Fruit fly (Drosophila melanogaster) Kc167 (cell line): ENCODE data around the gene ImpL2.

ENCODE experiments used
- Myc ChIP-seq: fragments of >200 bp; optimal IDR thresholded peaks from 2 replicates; lab custom pipeline; 2017; ENCODE audit warnings: missing external identifiers
- Sin3A ChIP-seq: fragments of >200 bp; optimal IDR thresholded peaks from 2 replicates; lab custom pipeline; 2018; ENCODE audit warnings: missing external identifiers
- h ChIP-seq: fragments of >200 bp; optimal IDR thresholded peaks from 3 replicates; lab custom pipeline; 2018; ENCODE audit warnings: missing external identifiers
- insv ChIP-seq: fragments of >200 bp; optimal IDR thresholded peaks from 3 replicates; lab custom pipeline; 2018; ENCODE audit warnings: missing external identifiers
- psq ChIP-seq: fragments of >200 bp; optimal IDR thresholded peaks from 2 replicates; lab custom pipeline; 2017; ENCODE audit warnings: missing external identifiers
- ttk ChIP-seq: sonication (Bioruptor generic); optimal IDR thresholded peaks from 2 replicates; lab custom pipeline; 2017; ENCODE audit warnings: missing external identifiers

The ImpL2 gene

dm6 chr3L:4236097-4236572 is at the start of gene ImpL2:
Gene ImpL2, minus strand, starts transcription at chr3L:4236147.
- TF ChIP-seq Myc (lab: Kevin White, UChicago) (no peak), Sin3A (lab: Kevin White, UChicago) (no peak), psq (lab: Kevin White, UChicago) (no peak), ttk (lab: Kevin White, UChicago) (no peak), insv (lab: Kevin White, UChicago) (no peak), h (no peak)

DNA sequence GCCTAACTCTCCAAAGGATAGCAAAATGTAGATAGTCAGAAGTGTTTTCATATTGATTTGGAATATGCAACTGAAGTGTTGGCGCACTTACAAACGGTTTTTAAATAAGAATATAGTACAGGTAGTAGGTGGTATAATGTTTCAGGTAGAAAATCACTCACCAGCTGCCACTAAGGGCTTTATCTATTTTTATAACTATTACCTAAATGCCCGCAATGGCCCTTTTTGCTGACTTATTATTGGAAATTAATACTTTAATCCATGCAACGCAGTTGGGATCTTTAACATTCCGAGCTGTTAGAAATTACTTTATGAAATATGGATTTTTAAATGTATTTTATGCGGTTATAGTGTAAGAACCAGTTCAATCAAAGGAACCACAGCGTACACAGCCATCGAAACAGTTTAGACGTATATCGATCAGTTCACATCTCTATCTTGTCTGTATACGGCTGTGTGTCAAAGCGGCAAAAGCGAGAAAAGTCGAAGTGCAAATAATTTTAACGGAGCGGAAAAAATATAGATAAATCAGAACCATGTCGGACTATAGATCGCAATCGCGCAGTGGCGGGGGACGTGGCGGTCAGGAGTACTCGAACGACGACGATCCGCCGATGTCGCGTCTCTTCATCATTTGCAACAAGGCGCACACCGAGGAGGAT is 47.6 kb upstream of the ImpL2 start, which contains the start of the genes srw and CG1316:
Gene srw, minus strand, starts transcription at position 51 of the 662 bp plus-strand sequence.
Gene CG1316, plus strand, starts transcription at position 424 of the 662 bp plus-strand sequence.
- TF ChIP-seq ttk (lab: Kevin White, UChicago) = no peak
- no peak for TF ChIP-seq psq (lab: Kevin White, UChicago)

DNA sequence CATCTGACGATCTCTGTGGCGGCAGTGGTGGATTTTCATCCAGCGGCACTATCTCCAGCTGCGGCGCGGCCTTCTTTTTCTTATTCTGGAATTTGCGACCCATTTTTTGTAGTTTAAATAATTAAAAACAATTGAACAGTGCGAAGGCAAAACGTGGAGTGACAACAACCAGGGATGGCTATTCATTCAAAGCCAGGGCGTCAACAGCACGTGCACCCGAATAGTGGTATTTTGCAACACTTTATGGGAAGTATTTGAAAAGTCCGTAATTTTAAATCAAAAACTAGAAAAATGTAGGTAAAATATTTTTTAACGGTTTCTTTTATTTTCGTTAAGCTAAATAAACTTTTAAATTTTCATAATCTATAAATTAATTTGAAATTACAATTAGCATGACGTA is 46.7 kb upstream of the ImpL2 start, which contains the start of gene CG11583:
Gene CG11583, minus strand, starts transcription at position 191 of the 400 bp plus-strand sequence.
- TF ChIP-seq h (no peak), Myc (lab: Kevin White, UChicago) (no peak), ttk (lab: Kevin White, UChicago) (no peak), insv (lab: Kevin White, UChicago) (no peak), psq (lab: Kevin White, UChicago) (no peak), Sin3A (lab: Kevin White, UChicago) (no peak)

dm6 chr3L:4277796-4278195 is 41.8 kb upstream of the ImpL2 start, which contains the start of gene Ctl1:
Gene Ctl1, plus strand, starts transcription at chr3L:4277962.
- TF ChIP-seq psq (lab: Kevin White, UChicago) (no peak), h (no peak), insv (lab: Kevin White, UChicago) (no peak), ttk (lab: Kevin White, UChicago) (no peak), Myc (lab: Kevin White, UChicago) (no peak), Sin3A (lab: Kevin White, UChicago) (no peak)

- TF ChIP-seq h (no peak), insv (lab: Kevin White, UChicago) (no peak), Myc (lab: Kevin White, UChicago) (no peak), Sin3A (lab: Kevin White, UChicago) (no peak), ttk (lab: Kevin White, UChicago) (no peak), psq (lab: Kevin White, UChicago) (no peak)
Measured at dm6 chr3L:4272167-4272773, 36.3 kb upstream of the ImpL2 start.

DNA sequence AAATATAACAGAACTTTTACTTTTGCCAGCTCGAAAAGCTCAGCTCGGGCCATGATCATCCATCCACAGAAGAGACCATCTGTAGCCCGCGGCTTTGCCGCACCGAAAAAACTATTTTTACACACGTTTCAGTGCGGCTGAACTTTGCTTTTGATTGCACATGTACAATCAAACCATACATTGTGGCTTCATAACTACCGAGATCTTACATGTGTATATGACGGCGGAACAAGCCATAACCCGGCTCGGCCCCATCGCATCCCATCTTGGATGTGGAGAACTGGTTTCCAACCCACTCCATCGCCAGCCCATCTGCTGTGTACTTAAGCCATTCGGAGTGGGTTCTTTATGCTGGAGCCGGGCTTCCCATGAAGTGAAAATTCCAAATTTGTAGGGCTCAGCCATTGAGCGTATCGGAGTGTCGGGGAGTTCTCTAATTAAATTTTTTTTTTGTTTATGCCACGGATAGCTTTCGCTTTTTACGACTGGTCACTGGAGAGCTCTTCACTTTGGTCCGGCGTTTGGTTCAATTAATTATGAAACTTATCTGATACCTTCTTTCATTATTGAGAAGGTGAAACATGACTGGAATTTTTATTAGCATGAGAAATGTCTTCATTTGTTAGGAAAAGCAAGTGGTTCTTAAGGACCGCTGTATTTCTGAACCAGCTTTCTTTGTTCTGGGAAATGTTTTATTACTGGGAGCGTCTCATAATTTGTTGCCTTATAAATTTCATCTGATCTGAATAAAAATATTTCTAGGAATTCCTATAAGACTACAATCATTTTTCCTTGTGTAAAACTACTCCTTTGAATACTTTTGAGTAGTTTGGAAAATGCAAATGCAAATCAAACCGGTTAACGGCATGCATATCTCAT is 35.2 kb upstream of the ImpL2 start:
- TF ChIP-seq Myc (lab: Kevin White, UChicago) = no peak
- TF ChIP-seq psq (lab: Kevin White, UChicago) = no peak
- TF ChIP-seq insv (lab: Kevin White, UChicago) = no peak
- no peak for TF ChIP-seq ttk (lab: Kevin White, UChicago)
- TF ChIP-seq Sin3A (lab: Kevin White, UChicago) = no peak
- no peak for TF ChIP-seq h

dm6 chr3L:4269920-4270319 is 34.0 kb upstream of the ImpL2 start:
- no peak for TF ChIP-seq insv (lab: Kevin White, UChicago)
- TF ChIP-seq Sin3A (lab: Kevin White, UChicago) = no peak
- TF ChIP-seq psq (lab: Kevin White, UChicago) = no peak
- no peak for TF ChIP-seq h
- no peak for TF ChIP-seq Myc (lab: Kevin White, UChicago)
- no peak for TF ChIP-seq ttk (lab: Kevin White, UChicago)

dm6 chr3L:4269208-4269607 is 33.3 kb upstream of the ImpL2 start:
- TF ChIP-seq insv (lab: Kevin White, UChicago) = no peak
- no peak for TF ChIP-seq Myc (lab: Kevin White, UChicago)
- TF ChIP-seq h = no peak
- TF ChIP-seq Sin3A (lab: Kevin White, UChicago) = no peak
- no peak for TF ChIP-seq psq (lab: Kevin White, UChicago)
- no peak for TF ChIP-seq ttk (lab: Kevin White, UChicago)

- TF ChIP-seq Myc (lab: Kevin White, UChicago) (no peak), h (no peak), psq (lab: Kevin White, UChicago) (no peak), insv (lab: Kevin White, UChicago) (no peak), ttk (lab: Kevin White, UChicago) (no peak), Sin3A (lab: Kevin White, UChicago) (no peak)
Measured at dm6 chr3L:4267403-4267802, 31.5 kb upstream of the ImpL2 start, which contains the start of gene CG33764. Gene CG33764, minus strand, starts transcription at chr3L:4267503.

- no peak for TF ChIP-seq h
- TF ChIP-seq Myc (lab: Kevin White, UChicago) = no peak
- TF ChIP-seq ttk (lab: Kevin White, UChicago) = no peak
- TF ChIP-seq insv (lab: Kevin White, UChicago) = no peak
- no peak for TF ChIP-seq Sin3A (lab: Kevin White, UChicago)
- TF ChIP-seq psq (lab: Kevin White, UChicago) = no peak
Measured at dm6 chr3L:4265836-4266235, 29.9 kb upstream of the ImpL2 start.

dm6 chr3L:4264963-4265362 is 29.0 kb upstream of the ImpL2 start:
- TF ChIP-seq ttk (lab: Kevin White, UChicago) (no peak), Sin3A (lab: Kevin White, UChicago) (no peak)
